Fruit fly (Drosophila melanogaster) whole organism, embryonic: ENCODE data around the gene Vsx1.
A peak's percentile ranks its signal among the peaks of the same experiment; 100 is the strongest.

Source experiments
- Bdp1 ChIP-seq: fragments of 200-800 bp; sonication (Bioruptor generic); optimal IDR thresholded peaks from 3 replicates; lab custom pipeline; 2016; ENCODE audit warnings: missing biosample characterization, missing genetic modification characterization
- Bgb ChIP-seq: fragments of 200-800 bp; sonication (Bioruptor generic); IDR thresholded peaks from 2 replicates; pipeline ENCODE4 v1.3.6; 2022; ENCODE audit warnings: missing biosample characterization, missing genetic modification characterization; ENCODE audit not compliant: partially characterized antibody
- CG1024 ChIP-seq: fragments of 200-800 bp; sonication (Bioruptor generic); IDR thresholded peaks from 2 replicates; pipeline ENCODE4 v1.3.6; 2022; ENCODE audit warnings: missing biosample characterization, missing genetic modification characterization
- CG10654 ChIP-seq: fragments of 200-800 bp; sonication (Bioruptor generic); optimal IDR thresholded peaks from 2 replicates; lab custom pipeline; 2016; ENCODE audit warnings: missing biosample characterization, missing genetic modification characterization
- CG13296 ChIP-seq: fragments of 200-800 bp; sonication (Bioruptor generic); optimal IDR thresholded peaks from 3 replicates; lab custom pipeline; 2018; ENCODE audit warnings: missing biosample characterization, mild to moderate bottlenecking, missing genetic modification characterization
- CG13894 ChIP-seq: fragments of 200-800 bp; sonication (Bioruptor generic); optimal IDR thresholded peaks from 3 replicates; lab custom pipeline; 2018; ENCODE audit warnings: missing biosample characterization, mild to moderate bottlenecking, missing genetic modification characterization, moderate library complexity
- CG14710 ChIP-seq: fragments of 200-800 bp; sonication (Bioruptor generic); optimal IDR thresholded peaks from 3 replicates; lab custom pipeline; 2019; ENCODE audit warnings: missing biosample characterization, mild to moderate bottlenecking, missing genetic modification characterization, moderate library complexity
- CG18011 ChIP-seq: fragments of 200-800 bp; sonication (Bioruptor generic); optimal IDR thresholded peaks from 2 replicates; lab custom pipeline; 2017; ENCODE audit warnings: missing biosample characterization, missing genetic modification characterization, mild to moderate bottlenecking, moderate library complexity, missing genotype
- CG18476 ChIP-seq: fragments of 200-800 bp; sonication (Bioruptor generic); optimal IDR thresholded peaks from 2 replicates; lab custom pipeline; 2016; ENCODE audit warnings: missing biosample characterization, mild to moderate bottlenecking, missing genetic modification characterization
- CG2712 ChIP-seq: fragments of 200-800 bp; optimal IDR thresholded peaks from 3 replicates; lab custom pipeline; 2019; ENCODE audit warnings: missing biosample characterization, mild to moderate bottlenecking, missing genetic modification characterization, moderate library complexity
- CG2875 ChIP-seq: fragments of 200-800 bp; sonication (Bioruptor generic); optimal IDR thresholded peaks from 2 replicates; lab custom pipeline; 2017; ENCODE audit warnings: missing biosample characterization, mild to moderate bottlenecking, missing genetic modification characterization, missing genetic modification reagents
- CG3847 ChIP-seq: fragments of 200-800 bp; sonication (Bioruptor generic); IDR thresholded peaks from 2 replicates; pipeline ENCODE4 v1.3.6; 2022; ENCODE audit warnings: missing biosample characterization, missing genetic modification characterization
- CG4360 ChIP-seq: fragments of 200-800 bp; sonication (Bioruptor generic); IDR thresholded peaks from 2 replicates; pipeline ENCODE4 v1.3.6; 2022; ENCODE audit warnings: missing biosample characterization, missing genetic modification characterization
- CG4730 ChIP-seq: fragments of 200-800 bp; sonication (Bioruptor generic); IDR thresholded peaks from 2 replicates; pipeline ENCODE4 v1.3.6; 2022; ENCODE audit warnings: missing biosample characterization, missing genetic modification characterization
- CG5245 ChIP-seq: fragments of 200-800 bp; sonication (Bioruptor generic); optimal IDR thresholded peaks from 3 replicates; lab custom pipeline; 2016; ENCODE audit warnings: missing biosample characterization, missing genetic modification characterization
- CG6654 ChIP-seq: fragments of 200-800 bp; sonication (Bioruptor generic); optimal IDR thresholded peaks from 2 replicates; lab custom pipeline; 2017; ENCODE audit warnings: missing biosample characterization, mild to moderate bottlenecking, missing genetic modification characterization
- CG6689 ChIP-seq: fragments of 200-800 bp; sonication (Bioruptor generic); IDR thresholded peaks from 2 replicates; pipeline ENCODE4 v1.3.6; 2022; ENCODE audit warnings: missing biosample characterization, missing genetic modification characterization
- Dll ChIP-seq: fragments of 200-800 bp; sonication (Bioruptor generic); IDR thresholded peaks from 4 replicates; pipeline ENCODE4 v1.3.6; 2022; ENCODE audit warnings: missing biosample characterization, missing genetic modification characterization; ENCODE audit not compliant: partially characterized antibody
- Drgx ChIP-seq: fragments of 200-800 bp; sonication (Bioruptor generic); IDR thresholded peaks from 2 replicates; pipeline ENCODE4 v1.3.6; 2022; ENCODE audit warnings: missing biosample characterization, missing genetic modification characterization
- Hsf ChIP-seq: fragments of 200-800 bp; sonication (Bioruptor generic); optimal IDR thresholded peaks from 3 replicates; lab custom pipeline; 2016; ENCODE audit warnings: missing biosample characterization, missing genetic modification characterization
- Lhr ChIP-seq: fragments of 200-800 bp; sonication (Bioruptor generic); optimal IDR thresholded peaks from 3 replicates; lab custom pipeline; 2017; ENCODE audit warnings: mild to moderate bottlenecking, missing biosample characterization, missing genetic modification reagents, missing genetic modification characterization
- Meics ChIP-seq: fragments of 200-800 bp; sonication (Bioruptor generic); optimal IDR thresholded peaks from 2 replicates; lab custom pipeline; 2017; ENCODE audit warnings: missing biosample characterization, mild to moderate bottlenecking, missing genetic modification characterization
- NFAT ChIP-seq: fragments of 200-800 bp; sonication (Bioruptor generic); IDR thresholded peaks from 2 replicates; pipeline ENCODE4 v1.3.6; 2022; ENCODE audit warnings: missing biosample characterization, missing genetic modification characterization
- Nf-YA ChIP-seq: fragments of 200-800 bp; sonication (Bioruptor generic); IDR thresholded peaks from 2 replicates; pipeline ENCODE4 v1.3.6; 2022; ENCODE audit warnings: missing biosample characterization, missing genetic modification characterization
- Nf-YC ChIP-seq: fragments of 200-800 bp; optimal IDR thresholded peaks from 3 replicates; lab custom pipeline; 2019; ENCODE audit warnings: missing biosample characterization, mild to moderate bottlenecking, missing genetic modification characterization, moderate library complexity
- Rfx ChIP-seq: fragments of 200-800 bp; sonication (Bioruptor generic); IDR thresholded peaks from 2 replicates; pipeline ENCODE4 v1.3.6; 2022; ENCODE audit warnings: missing biosample characterization, missing genetic modification characterization
- Vsx1 ChIP-seq: fragments of 200-800 bp; sonication (Bioruptor generic); optimal IDR thresholded peaks from 2 replicates; lab custom pipeline; 2017; ENCODE audit warnings: missing biosample characterization, mild to moderate bottlenecking, missing genetic modification characterization, missing genetic modification reagents
- Xbp1 ChIP-seq: fragments of 200-800 bp; sonication (Bioruptor generic); optimal IDR thresholded peaks from 3 replicates; lab custom pipeline; 2016; ENCODE audit warnings: missing biosample characterization, mild to moderate bottlenecking, missing genetic modification characterization
- ash1 ChIP-seq: fragments of 200-800 bp; sonication (Bioruptor generic); optimal IDR thresholded peaks from 2 replicates; lab custom pipeline; 2018; ENCODE audit warnings: missing biosample characterization, mild to moderate bottlenecking, missing genetic modification characterization
- btn ChIP-seq: fragments of 200-800 bp; sonication (Bioruptor generic); optimal IDR thresholded peaks from 2 replicates; lab custom pipeline; 2016; ENCODE audit warnings: missing biosample characterization, missing genetic modification characterization
- cad ChIP-seq: fragments of >200 bp; optimal IDR thresholded peaks from 2 replicates; lab custom pipeline; 2017; ENCODE audit warnings: missing biosample characterization, missing genetic modification characterization
- cato ChIP-seq: fragments of 200-800 bp; sonication (Bioruptor generic); optimal IDR thresholded peaks from 2 replicates; lab custom pipeline; 2016; ENCODE audit warnings: missing biosample characterization, missing genetic modification characterization, borderline replicate concordance
- cg ChIP-seq: fragments of 200-800 bp; sonication (Bioruptor generic); optimal IDR thresholded peaks from 3 replicates; lab custom pipeline; 2019; ENCODE audit warnings: missing biosample characterization, mild to moderate bottlenecking, missing genetic modification characterization, moderate library complexity
- chif ChIP-seq, 2 experiments: fragments of 200-800 bp; sonication (Bioruptor generic); optimal IDR thresholded peaks; 3 replicates each; lab custom pipeline; 2016; ENCODE audit warnings: missing biosample characterization in 2 of 2, missing genetic modification characterization in 2 of 2
- croc ChIP-seq: fragments of 200-800 bp; sonication (Bioruptor generic); conservative IDR thresholded peaks from 3 replicates; pipeline ENCODE4 v1.3.6; 2022; ENCODE audit warnings: missing biosample characterization, missing genetic modification characterization
- crp ChIP-seq, 2 experiments: fragments of 200-800 bp; sonication (Bioruptor generic); optimal IDR thresholded peaks; 2 replicates in 1 of 2; 3 replicates in 1 of 2; lab custom pipeline; 2017; ENCODE audit warnings: missing biosample characterization in 2 of 2, missing genetic modification characterization in 2 of 2, mild to moderate bottlenecking in 1 of 2, moderate library complexity in 1 of 2
- ewg ChIP-seq: fragments of 200-800 bp; sonication (Bioruptor generic); optimal IDR thresholded peaks from 3 replicates; lab custom pipeline; 2017; ENCODE audit warnings: mild to moderate bottlenecking, missing biosample characterization, missing genetic modification reagents, missing genetic modification characterization
- gcm ChIP-seq: fragments of 200-800 bp; sonication (Bioruptor generic); optimal IDR thresholded peaks from 2 replicates; lab custom pipeline; 2019; ENCODE audit warnings: missing biosample characterization, mild to moderate bottlenecking, missing genetic modification characterization, moderate library complexity
- hb ChIP-seq: fragments of 200-800 bp; sonication (Bioruptor generic); IDR thresholded peaks from 3 replicates; pipeline ENCODE4 v1.3.6; 2022; ENCODE audit warnings: missing biosample characterization, missing genetic modification characterization; ENCODE audit not compliant: partially characterized antibody
- kah ChIP-seq: fragments of 200-800 bp; sonication (Bioruptor generic); optimal IDR thresholded peaks from 2 replicates; lab custom pipeline; 2018; ENCODE audit warnings: missing biosample characterization, mild to moderate bottlenecking, missing genetic modification characterization
- luna ChIP-seq: fragments of 200-800 bp; sonication (Bioruptor generic); optimal IDR thresholded peaks from 2 replicates; lab custom pipeline; 2016; ENCODE audit warnings: missing biosample characterization, missing genetic modification characterization
- odd ChIP-seq: fragments of 200-800 bp; sonication (Bioruptor generic); optimal IDR thresholded peaks from 2 replicates; lab custom pipeline; 2017; ENCODE audit warnings: missing biosample characterization, mild to moderate bottlenecking, missing genetic modification characterization
- sc ChIP-seq, 3 experiments: fragments of >200 bp in 2 of 3; fragments of 200-800 bp in 1 of 3; sonication (Bioruptor generic) in 1 of 3; optimal IDR thresholded peaks; 2 replicates in 2 of 3; 3 replicates in 1 of 3; lab custom pipeline; 2017; ENCODE audit warnings: mild to moderate bottlenecking in 1 of 3, missing biosample characterization in 1 of 3, missing genetic modification characterization in 1 of 3, missing genetic modification reagents in 1 of 3
- sens-2 ChIP-seq: fragments of 200-800 bp; sonication (Bioruptor generic); IDR thresholded peaks from 2 replicates; pipeline ENCODE4 v1.3.6; 2022; ENCODE audit warnings: missing biosample characterization, missing genetic modification characterization
- seq ChIP-seq: fragments of 200-800 bp; sonication (Bioruptor generic); IDR thresholded peaks from 2 replicates; pipeline ENCODE4 v1.3.6; 2022; ENCODE audit warnings: missing biosample characterization, missing genetic modification characterization
- slou ChIP-seq: fragments of 200-800 bp; sonication (Bioruptor generic); optimal IDR thresholded peaks from 3 replicates; lab custom pipeline; 2016; ENCODE audit warnings: missing biosample characterization, missing genetic modification characterization
- stwl ChIP-seq: fragments of 200-800 bp; sonication (Bioruptor generic); optimal IDR thresholded peaks from 3 replicates; lab custom pipeline; 2018; ENCODE audit warnings: missing biosample characterization, mild to moderate bottlenecking, missing genetic modification characterization, moderate library complexity
- tna ChIP-seq: fragments of 200-800 bp; sonication (Bioruptor generic); IDR thresholded peaks from 2 replicates; pipeline ENCODE4 v1.3.6; 2022; ENCODE audit warnings: missing biosample characterization, missing genetic modification characterization; ENCODE audit not compliant: partially characterized antibody
- toy ChIP-seq: fragments of 200-800 bp; sonication (Bioruptor generic); IDR thresholded peaks from 2 replicates; pipeline ENCODE4 v1.3.6; 2022; ENCODE audit warnings: missing biosample characterization, missing genetic modification characterization
- yki ChIP-seq: fragments of >200 bp; optimal IDR thresholded peaks from 3 replicates; lab custom pipeline; 2018
- zen2 ChIP-seq: fragments of 200-800 bp; sonication (Bioruptor generic); IDR thresholded peaks from 3 replicates; pipeline ENCODE4 v1.3.6; 2022; ENCODE audit warnings: missing biosample characterization, missing genetic modification characterization; ENCODE audit not compliant: partially characterized antibody

The Vsx1 gene

dm6 chrX:5563929-5564328 is 30.1 kb upstream of the Vsx1 start (continued):
- no peak for TF ChIP-seq luna (GFP tag; lab: Kevin White, UChicago)
- TF ChIP-seq CG4360 = no peak
- TF ChIP-seq cad (GFP tag; lab: Kevin White, UChicago) = no peak
- TF ChIP-seq CG6654 (GFP tag; lab: Kevin White, UChicago) = no peak
- no peak for TF ChIP-seq yki (lab: Kevin White, UChicago)
- peak; percentile 30 for TF ChIP-seq Hsf
- TF ChIP-seq kah = no peak
- TF ChIP-seq CG3847 = no peak
- no peak for TF ChIP-seq ewg (GFP tag; lab: Kevin White, UChicago)
- TF ChIP-seq crp (GFP tag; optimal IDR thresholded peaks at IDR 0.05; lab: Kevin White, UChicago) = no peak
- TF ChIP-seq CG10654 (GFP tag; lab: Kevin White, UChicago) = no peak
- TF ChIP-seq seq = no peak
- TF ChIP-seq Bdp1 (GFP tag; lab: Kevin White, UChicago) = no peak
- TF ChIP-seq Xbp1 = peak; percentile 31
- 0 out of 2 replicates have a peak, but pooled peaks have one; percentile 32 for TF ChIP-seq Rfx (GFP tag; lab: Robert Waterston, UW)
- TF ChIP-seq Lhr (GFP tag; lab: Kevin White, UChicago) = no peak
- TF ChIP-seq hb (GFP tag; lab: Robert Waterston, UW) = no peak
- TF ChIP-seq CG5245 (GFP tag; lab: Kevin White, UChicago) = no peak
- TF ChIP-seq Nf-YA (GFP tag; lab: Robert Waterston, UW) = no peak
- TF ChIP-seq Vsx1 (GFP tag; lab: Kevin White, UChicago) = no peak
- TF ChIP-seq sens-2 (GFP tag; lab: Robert Waterston, UW) = no peak
- no peak for TF ChIP-seq Drgx (GFP tag; lab: Robert Waterston, UW)
- no peak for TF ChIP-seq Dll (GFP tag; lab: Robert Waterston, UW)
- TF ChIP-seq sc (optimal IDR thresholded peaks at IDR 0.05; lab: Kevin White, UChicago) = no peak
- TF ChIP-seq sc (GFP tag; optimal IDR thresholded peaks at IDR 0.05; lab: Kevin White, UChicago) = no peak
- TF ChIP-seq odd (GFP tag; lab: Kevin White, UChicago) = no peak
- TF ChIP-seq CG1024 (GFP tag; lab: Robert Waterston, UW) = no peak
- no peak for TF ChIP-seq CG4730 (GFP tag; lab: Robert Waterston, UW)
- no peak; the same call in 2 of the 3 replicates for TF ChIP-seq croc (GFP tag; lab: Robert Waterston, UW)
- TF ChIP-seq CG14710 (tag; lab: Kevin White, UChicago) = no peak
- no peak for TF ChIP-seq Nf-YC (tag; lab: Kevin White, UChicago)
- no peak for TF ChIP-seq zen2 (GFP tag; lab: Robert Waterston, UW)
- TF ChIP-seq cg (GFP tag; lab: Kevin White, UChicago) = no peak
- TF ChIP-seq NFAT = no peak
- peak; percentile 17 for TF ChIP-seq CG2712 (tag; lab: Kevin White, UChicago)
- no peak for TF ChIP-seq cato (GFP tag; lab: Kevin White, UChicago)
- no peak for TF ChIP-seq ash1
- TF ChIP-seq CG6689 = 0 out of 2 replicates have a peak, but pooled peaks have one; percentile 28
- no peak for TF ChIP-seq toy (GFP tag; lab: Robert Waterston, UW)
- no peak for TF ChIP-seq slou
- TF ChIP-seq CG13296 (GFP tag; lab: Kevin White, UChicago) = no peak
- no peak for TF ChIP-seq CG13894
- no peak for TF ChIP-seq stwl (tag; lab: Kevin White, UChicago)
- TF ChIP-seq gcm (GFP tag; lab: Kevin White, UChicago) = no peak
- peak; percentile 1 for TF ChIP-seq btn (GFP tag; lab: Kevin White, UChicago)
- TF ChIP-seq tna (GFP tag; lab: Robert Waterston, UW) = no peak
- TF ChIP-seq chif (GFP tag; optimal IDR thresholded peaks at IDR 0.05; lab: Kevin White, UChicago) = peak in 1 of 2 experiments; percentile 37
- no peak for TF ChIP-seq CG2875 (GFP tag; lab: Kevin White, UChicago)
- TF ChIP-seq Bgb (GFP tag; lab: Robert Waterston, UW) = no peak
- no peak for TF ChIP-seq CG18476 (GFP tag; lab: Kevin White, UChicago)
- no peak for TF ChIP-seq CG18011 (GFP tag; lab: Kevin White, UChicago)
- TF ChIP-seq Meics (GFP tag; lab: Kevin White, UChicago) = no peak
